In genomic region chrIV:338192-338831, ce11 we compare ENCODE assay signal across 2 worm cellular contexts.
TF ChIP-seq lines count a peak whose summit lies in the region.

No protein-coding gene starts in this region.

TF ChIP-seq in whole organism, L4 larva, 104 proteins besides CTCF, POLR2A, EP300 and RAD21:
- TF ChIP-seq Y48G9A.11 (GFP tag; IDR thresholded peaks at IDR 0.05; lab: Robert Waterston, UW) (0 out of 2 replicates have a peak, but pooled peaks have one; percentile 45), lin-15B (tag; optimal IDR thresholded peaks at IDR 0.05; lab: Kevin White, UChicago) (no peak), set-16 (GFP tag; IDR thresholded peaks at IDR 0.05; lab: Robert Waterston, UW) (peak; percentile 55), jun-1 (tag; optimal IDR thresholded peaks at IDR 0.05; lab: Kevin White, UChicago) (no peak)

TF ChIP-seq in whole organism, young adult, 124 proteins besides CTCF, POLR2A, EP300 and RAD21:
- no peak for TF ChIP-seq F33H1.4 (GFP tag; IDR thresholded peaks at IDR 0.05; lab: Robert Waterston, UW)
- no peak for TF ChIP-seq mel-28 (tag; optimal IDR thresholded peaks at IDR 0.05; lab: Kevin White, UChicago; ENCODE audit: borderline replicate concordance)
- TF ChIP-seq B0035.1 (tag; optimal IDR thresholded peaks at IDR 0.05; lab: Kevin White, UChicago) = no peak
- TF ChIP-seq Y53G8AR.9 (GFP tag; conservative IDR thresholded peaks at IDR 0.05; lab: Robert Waterston, UW) = no peak
- TF ChIP-seq snpc-1.1 (tag; optimal IDR thresholded peaks at IDR 0.05; lab: Kevin White, UChicago; ENCODE audit: insufficient read depth) = peak; percentile 70
- 0 out of 2 replicates have a peak, but pooled peaks have one; percentile 21 for TF ChIP-seq hmg-1.2 (GFP tag; IDR thresholded peaks at IDR 0.05; lab: Robert Waterston, UW)
- TF ChIP-seq ceh-27 (GFP tag; optimal IDR thresholded peaks at IDR 0.05; lab: Kevin White, UChicago) = no peak
- TF ChIP-seq unc-62 (GFP tag; optimal IDR thresholded peaks at IDR 0.05; lab: Kevin White, UChicago) = no peak
- no peak for TF ChIP-seq ztf-22 (GFP tag; optimal IDR thresholded peaks at IDR 0.05; lab: Kevin White, UChicago)
- TF ChIP-seq dox-1 (GFP tag; IDR thresholded peaks at IDR 0.05; lab: Robert Waterston, UW) = no peak
- TF ChIP-seq sea-2 (GFP tag; IDR thresholded peaks at IDR 0.05; lab: Robert Waterston, UW) = no peak
- TF ChIP-seq ztf-26 (tag; optimal IDR thresholded peaks at IDR 0.05; lab: Kevin White, UChicago) = no peak
- TF ChIP-seq die-1 (tag; optimal IDR thresholded peaks at IDR 0.05; lab: Kevin White, UChicago) = no peak
- TF ChIP-seq snpc-3.4 (tag; optimal IDR thresholded peaks at IDR 0.05; lab: Kevin White, UChicago) = no peak
- TF ChIP-seq rec-8 (tag; optimal IDR thresholded peaks at IDR 0.05; lab: Kevin White, UChicago) = no peak
- TF ChIP-seq snpc-4 (GFP tag; optimal IDR thresholded peaks at IDR 0.05; lab: Kevin White, UChicago) = no peak
- peak in 2 of 4 experiments; percentile 91 to 94 for TF ChIP-seq snpc-4 (tag; optimal IDR thresholded peaks at IDR 0.05; lab: Kevin White, UChicago)
- no peak for TF ChIP-seq cebp-1 (GFP tag; IDR thresholded peaks at IDR 0.05; lab: Robert Waterston, UW)
- no peak for TF ChIP-seq cebp-1 (tag; optimal IDR thresholded peaks at IDR 0.05; lab: Kevin White, UChicago)
- TF ChIP-seq aptf-3 (GFP tag; IDR thresholded peaks at IDR 0.05; lab: Robert Waterston, UW) = no peak
- TF ChIP-seq akir-1 (GFP tag; optimal IDR thresholded peaks at IDR 0.05; lab: Kevin White, UChicago) = no peak
- no peak for TF ChIP-seq madf-10 (tag; optimal IDR thresholded peaks at IDR 0.05; lab: Kevin White, UChicago)
- no peak for TF ChIP-seq snpc-1.3 (tag; optimal IDR thresholded peaks at IDR 0.05; lab: Kevin White, UChicago; ENCODE audit: insufficient read depth)
- TF ChIP-seq tbp1 (GFP tag; optimal IDR thresholded peaks at IDR 0.05; lab: Kevin White, UChicago) = no peak
- TF ChIP-seq repo-1 (tag; optimal IDR thresholded peaks at IDR 0.05; lab: Kevin White, UChicago) = no peak
TF ChIP-seq in whole organism, young adult: peak in this region for 3.
